Worm (Caenorhabditis elegans): ENCODE measurements around the gene C01G10.5.
A peak's percentile ranks its signal among the peaks of the same experiment; 100 is the strongest.

C01G10.5 gene

DNA sequence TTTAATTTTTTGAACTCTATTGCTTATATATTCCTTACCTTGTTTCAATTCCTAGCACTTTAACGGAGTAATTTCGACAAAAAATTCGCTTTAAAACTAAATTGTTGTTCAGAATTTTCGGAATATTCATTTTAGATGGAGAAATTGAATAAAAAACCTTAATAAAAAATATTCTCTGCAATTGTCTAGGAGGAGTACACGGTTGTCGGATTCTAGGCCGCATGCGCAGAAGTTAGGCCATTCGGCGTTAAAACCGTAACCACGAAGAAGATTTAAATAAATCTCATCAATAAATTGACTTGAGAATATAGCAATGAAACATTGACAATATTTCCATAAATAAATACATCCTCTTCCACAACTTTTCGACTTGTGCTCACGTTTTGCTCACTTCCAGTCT is 7.0 kb downstream of the C01G10.5 start, which contains the start of the genes C01G10.10 and C01G10.9 (continued):
- TF ChIP-seq F44E2.7 (GFP tag; IDR thresholded peaks at IDR 0.05), result no peak

DNA sequence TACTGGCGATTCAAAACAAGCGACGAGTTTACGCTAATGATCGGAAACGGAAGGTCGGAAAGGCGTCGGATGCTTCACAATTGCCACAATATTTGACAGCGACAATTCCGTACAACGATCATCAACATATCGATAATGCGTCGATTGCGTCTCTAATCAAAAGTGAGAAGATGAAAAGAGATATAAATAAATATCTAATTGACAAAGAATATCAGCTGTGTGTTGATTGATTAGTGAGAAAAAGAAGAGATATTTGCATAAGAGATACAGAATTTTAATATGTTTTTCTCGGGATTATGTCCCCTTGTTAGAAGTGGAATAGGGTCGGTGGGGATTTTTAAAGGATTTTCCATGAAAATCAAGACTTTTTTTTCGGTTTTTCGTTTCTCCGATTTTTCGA is 10.8 kb downstream of the C01G10.5 start:
- no peak for TF ChIP-seq zag-1 (tag; optimal IDR thresholded peaks at IDR 0.05)
- no peak for TF ChIP-seq nhr-10 (tag; optimal IDR thresholded peaks at IDR 0.05)
- no peak for TF ChIP-seq php-3 (GFP tag; IDR thresholded peaks at IDR 0.05)
- no peak for TF ChIP-seq ztf-11 (tag; optimal IDR thresholded peaks at IDR 0.05)
- no peak for TF ChIP-seq mdt-29 (GFP tag; IDR thresholded peaks at IDR 0.05)
- TF ChIP-seq mep-1 (tag; optimal IDR thresholded peaks at IDR 0.05), result no peak
- no peak for TF ChIP-seq set-16 (GFP tag; IDR thresholded peaks at IDR 0.05)
- TF ChIP-seq dve-1 (tag; optimal IDR thresholded peaks at IDR 0.05; ENCODE audit: insufficient read depth), result no peak
- TF ChIP-seq zfp-3 (GFP tag; conservative IDR thresholded peaks at IDR 0.05), result no peak
- no peak for TF ChIP-seq hlh-11 (tag; optimal IDR thresholded peaks at IDR 0.05)
- no peak for TF ChIP-seq lin-39 (tag; optimal IDR thresholded peaks at IDR 0.05)
- TF ChIP-seq F49E8.2 (tag; optimal IDR thresholded peaks at IDR 0.05; ENCODE audit: borderline replicate concordance), result no peak
- no peak for TF ChIP-seq dpl-1 (GFP tag; optimal IDR thresholded peaks at IDR 0.05)
- TF ChIP-seq rbr-2 (tag; optimal IDR thresholded peaks at IDR 0.05), result no peak
- no peak for TF ChIP-seq aly-2 (tag; optimal IDR thresholded peaks at IDR 0.05)
- no peak for TF ChIP-seq attf-4 (tag; optimal IDR thresholded peaks at IDR 0.05)

DNA sequence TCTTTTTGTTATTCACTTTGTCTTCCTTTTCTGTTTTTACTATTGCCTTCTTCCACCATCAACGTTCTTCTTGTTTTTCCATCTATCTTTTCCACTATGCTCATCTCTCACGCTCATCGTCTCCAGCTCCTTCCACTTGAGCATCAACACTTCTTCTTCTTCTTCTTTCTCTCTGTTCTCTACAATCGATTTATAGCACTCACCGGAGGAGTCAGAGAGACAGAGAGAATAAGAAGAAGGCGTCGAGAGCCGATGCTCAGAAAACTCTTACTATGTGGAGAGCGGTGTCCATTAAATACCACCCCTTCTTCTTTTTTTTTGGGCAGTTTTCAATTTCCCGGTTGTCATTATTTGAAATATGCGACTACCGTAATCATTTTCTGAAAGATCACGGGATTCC is 14.4 kb downstream of the C01G10.5 start:
- TF ChIP-seq mes-2 (tag; optimal IDR thresholded peaks at IDR 0.05; ENCODE audit: poor library complexity, severe bottlenecking), result peak; percentile 10
- no peak for TF ChIP-seq daf-16 (GFP tag; optimal IDR thresholded peaks at IDR 0.05)
- no peak for TF ChIP-seq daf-16 (tag; optimal IDR thresholded peaks at IDR 0.05)
- no peak for TF ChIP-seq Y5F2A.4 (GFP tag; optimal IDR thresholded peaks at IDR 0.05)
- no peak for TF ChIP-seq lin-39 (tag; optimal IDR thresholded peaks at IDR 0.05)
- TF ChIP-seq arid-1 (GFP tag; conservative IDR thresholded peaks at IDR 0.05), result no peak
- no peak for TF ChIP-seq F37D6.2 (tag; optimal IDR thresholded peaks at IDR 0.05)
- TF ChIP-seq egl-43 (GFP tag; IDR thresholded peaks at IDR 0.05), result no peak
- peak in 1 of 2 experiments; percentile 25 for TF ChIP-seq unc-62 (GFP tag; optimal IDR thresholded peaks at IDR 0.05 in 1 of 2)
- TF ChIP-seq unc-62 (tag; optimal IDR thresholded peaks at IDR 0.05), result no peak
- no peak for TF ChIP-seq mdt-29 (GFP tag; IDR thresholded peaks at IDR 0.05)
- TF ChIP-seq sdz-12 (GFP tag; optimal IDR thresholded peaks at IDR 0.05), result no peak
- TF ChIP-seq lsy-2 (tag; optimal IDR thresholded peaks at IDR 0.05), result peak in 1 of 2 experiments; percentile 32
- TF ChIP-seq hlh-30 (tag; optimal IDR thresholded peaks at IDR 0.05; ENCODE audit: insufficient read depth), result no peak
- peak; percentile 82 for TF ChIP-seq fkh-10 (GFP tag; optimal IDR thresholded peaks at IDR 0.05)
- peak; percentile 65 for TF ChIP-seq hmg-1.1 (GFP tag; IDR thresholded peaks at IDR 0.05)
- TF ChIP-seq ztf-11 (tag; optimal IDR thresholded peaks at IDR 0.05), result no peak
- TF ChIP-seq ceh-28 (tag; optimal IDR thresholded peaks at IDR 0.05), result peak; percentile 35
- peak; percentile 80 for TF ChIP-seq aha-1 (tag)
- peak; percentile 43 for TF ChIP-seq rbr-2 (tag; optimal IDR thresholded peaks at IDR 0.05)

DNA sequence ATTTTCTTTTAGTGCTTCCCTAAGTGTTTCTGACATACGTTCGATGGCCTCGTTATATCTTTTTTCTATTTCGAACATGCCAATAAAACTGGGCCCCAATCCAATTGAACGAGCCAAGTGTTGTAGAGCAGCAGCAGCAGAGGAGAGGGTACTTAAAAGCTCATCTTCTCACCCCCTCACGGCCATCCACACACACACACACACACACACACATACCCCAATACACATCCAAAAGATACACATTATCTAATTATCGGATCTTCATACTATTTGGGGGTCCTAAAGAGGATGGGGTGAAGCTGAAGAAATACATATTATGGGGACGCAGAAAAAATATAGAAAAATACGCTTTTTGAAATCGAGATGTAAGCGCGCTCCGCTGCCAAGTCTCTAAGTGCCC is 16.6 kb downstream of the C01G10.5 start:
- TF ChIP-seq F37D6.2 (tag; optimal IDR thresholded peaks at IDR 0.05) (no peak), aha-1 (tag) (peak; percentile 71)

DNA sequence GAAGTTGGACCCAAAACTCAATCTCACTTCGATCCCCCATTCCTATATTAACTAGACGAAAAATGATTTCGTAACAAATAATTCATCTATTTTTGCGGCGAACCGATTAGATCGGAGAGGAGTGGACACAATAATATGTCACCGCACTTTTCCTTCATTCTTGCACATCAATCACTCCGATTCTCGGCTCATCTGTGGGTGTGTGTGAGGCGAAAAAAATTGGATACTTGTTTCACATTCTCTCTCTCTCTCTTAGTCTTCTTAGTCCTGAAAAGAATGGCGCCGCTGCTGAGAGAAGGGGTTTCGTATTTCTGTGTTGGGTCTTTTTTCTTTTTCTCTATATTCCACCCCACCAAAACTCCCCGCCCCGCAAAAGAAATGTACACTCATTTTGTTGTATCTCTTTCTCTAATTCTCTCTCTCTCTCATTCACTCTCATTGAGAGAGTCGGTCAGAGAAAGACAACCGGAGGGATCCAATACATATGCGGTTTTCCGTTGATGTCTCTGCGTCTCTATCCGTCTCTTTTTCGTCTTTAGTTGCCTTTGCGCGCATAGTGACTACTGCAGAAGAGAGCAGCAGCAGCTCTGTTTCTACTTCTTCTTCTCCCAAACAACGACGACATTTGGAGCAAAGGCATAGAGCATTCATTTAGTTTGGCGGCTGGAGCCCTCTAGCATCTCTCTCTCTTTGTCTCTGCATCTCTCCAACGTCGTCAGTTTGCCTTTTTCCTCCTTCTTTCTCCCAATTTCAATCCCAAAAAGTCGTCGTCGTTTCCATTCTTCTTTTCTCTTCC is 18.1 kb downstream of the C01G10.5 start, which contains the start of gene unc-76:
TSS of gene unc-76 (plus strand) at position 746 of the 796 bp plus-strand sequence.
- peak; percentile 21; the same call in 1 of the 2 replicates for TF ChIP-seq lin-38 (GFP tag; IDR thresholded peaks at IDR 0.05)
- TF ChIP-seq D1046.2 (GFP tag; IDR thresholded peaks at IDR 0.05), result no peak
- TF ChIP-seq T20F7.1 (GFP tag; optimal IDR thresholded peaks at IDR 0.05), result no peak
- TF ChIP-seq F49E8.2 (tag; optimal IDR thresholded peaks at IDR 0.05; ENCODE audit: borderline replicate concordance), result no peak
- TF ChIP-seq hmg-1.1 (GFP tag; IDR thresholded peaks at IDR 0.05), result peak; percentile 74
- TF ChIP-seq F44E2.7 (GFP tag; IDR thresholded peaks at IDR 0.05), result no peak
- TF ChIP-seq lim-7 (GFP tag; IDR thresholded peaks at IDR 0.05), result no peak
- no peak for TF ChIP-seq skn-1 (tag; optimal IDR thresholded peaks at IDR 0.05)
- no peak; the same call in 1 of the 2 replicates for TF ChIP-seq set-16 (GFP tag; IDR thresholded peaks at IDR 0.05)
- no peak for TF ChIP-seq nhr-76 (tag; optimal IDR thresholded peaks at IDR 0.05)
- no peak for TF ChIP-seq zfp-3 (GFP tag; conservative IDR thresholded peaks at IDR 0.05)
- peak; percentile 38; the same call in 1 of the 2 replicates for TF ChIP-seq egl-43 (GFP tag; IDR thresholded peaks at IDR 0.05)
- peak; percentile 2 to 31 for TF ChIP-seq mdl-1 (tag; optimal IDR thresholded peaks at IDR 0.05)
- TF ChIP-seq F37D6.2 (tag; optimal IDR thresholded peaks at IDR 0.05), result peak; percentile 78
- TF ChIP-seq hlh-30 (tag; optimal IDR thresholded peaks at IDR 0.05; ENCODE audit: insufficient read depth), result peak; percentile 48
- TF ChIP-seq daf-19 (GFP tag; conservative IDR thresholded peaks at IDR 0.05), result no peak
- TF ChIP-seq hlh-11 (tag; optimal IDR thresholded peaks at IDR 0.05), result peak; percentile 68
- no peak for TF ChIP-seq duxl-1 (tag; optimal IDR thresholded peaks at IDR 0.05; ENCODE audit: poor library complexity)

Data from whole organism, L4 larva.